Fruit fly (Drosophila melanogaster) whole organism, prepupa: Measurements from ENCODE around the gene Ts.

Experiments
- CG6163 ChIP-seq: fragments of 200-800 bp; sonication (Bioruptor generic); IDR thresholded peaks from 3 replicates; pipeline ENCODE4 v1.3.6; 2022; ENCODE audit warnings: missing biosample characterization, missing genetic modification characterization
- CG8319 ChIP-seq: fragments of 200-800 bp; sonication (Bioruptor generic); optimal IDR thresholded peaks from 3 replicates; lab custom pipeline; 2016; ENCODE audit warnings: missing biosample characterization, missing genetic modification characterization
- Gug ChIP-seq: fragments of 200-800 bp; sonication (Bioruptor generic); IDR thresholded peaks from 2 replicates; pipeline ENCODE4 v1.3.6; 2022; ENCODE audit warnings: missing biosample characterization, missing genetic modification characterization
- fd85E ChIP-seq: fragments of 200-800 bp; sonication (Bioruptor generic); optimal IDR thresholded peaks from 3 replicates; lab custom pipeline; 2016; ENCODE audit warnings: missing biosample characterization, missing genetic modification characterization
- lz ChIP-seq: fragments of 200-800 bp; sonication (Bioruptor generic); optimal IDR thresholded peaks from 3 replicates; lab custom pipeline; 2016; ENCODE audit warnings: missing biosample characterization, missing genetic modification characterization
- ss ChIP-seq, 2 experiments: fragments of 200-800 bp; sonication (Bioruptor generic); optimal IDR thresholded peaks; 2 replicates in 1 of 2; 3 replicates in 1 of 2; lab custom pipeline; 2017 to 2018; ENCODE audit warnings: mild to moderate bottlenecking in 2 of 2, missing biosample characterization in 2 of 2, missing genetic modification characterization in 2 of 2, moderate library complexity in 1 of 2

DNA sequence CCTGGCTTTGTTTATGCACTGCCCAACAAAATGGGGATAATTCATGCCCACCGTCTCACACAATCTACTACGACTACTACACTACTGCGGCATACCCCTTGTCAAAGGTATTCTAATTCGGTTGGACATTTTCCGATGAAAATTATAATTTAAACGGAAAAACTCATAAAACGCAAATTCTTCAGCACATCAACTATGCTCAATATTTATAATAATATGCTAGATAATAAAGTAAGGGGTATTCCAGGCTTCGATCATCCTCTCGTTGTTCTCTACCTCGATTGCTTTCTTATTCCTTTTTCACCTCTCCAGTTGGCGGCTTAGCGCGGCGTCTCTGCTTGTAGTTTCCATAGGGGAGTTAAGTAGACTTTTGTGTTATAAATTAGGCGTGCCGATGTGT, 28.1 kb downstream of the Ts start:
- TF ChIP-seq CG6163 (GFP tag; lab: Robert Waterston, UW) (0 out of 3 replicates have a peak, but pooled peaks have one; percentile 33), Gug (GFP tag; lab: Robert Waterston, UW) (peak; percentile 7; the same call in 1 of the 2 replicates), CG8319 (GFP tag; lab: Kevin White, UChicago) (no peak), lz (GFP tag; lab: Kevin White, UChicago) (no peak), fd85E (GFP tag; lab: Kevin White, UChicago) (no peak), ss (GFP tag; optimal IDR thresholded peaks at IDR 0.05; lab: Kevin White, UChicago) (no peak)
